Worm (Caenorhabditis elegans) whole organism, young adult: Measurements from ENCODE around the gene F53G2.1.

Experiments used
- B0336.3 ChIP-seq: fragments of 200-800 bp; sonication (Bioruptor generic); IDR thresholded peaks from 2 replicates; pipeline ENCODE4 v1.3.6; 2022; ENCODE audit warnings: missing genetic modification characterization, missing compliant biosample characterization
- C06A6.2 ChIP-seq: fragments of 200-800 bp; sonication (Bioruptor generic); conservative IDR thresholded peaks from 2 replicates; pipeline ENCODE4 v1.3.6; 2022; ENCODE audit warnings: missing genetic modification characterization, missing compliant biosample characterization
- F23B12.7 ChIP-seq: sonication (generic microtip); optimal IDR thresholded peaks from 2 replicates; lab custom pipeline; 2017; ENCODE audit warnings: missing genetic modification characterization, mild to moderate bottlenecking, missing compliant biosample characterization, antibody characterized with exemption, moderate library complexity; ENCODE audit not compliant: insufficient read depth
- F33H1.4 ChIP-seq: fragments of 200-800 bp; sonication (Bioruptor generic); IDR thresholded peaks from 2 replicates; pipeline ENCODE4 v1.3.6; 2022; ENCODE audit warnings: missing genetic modification reagents, missing genetic modification characterization, missing compliant biosample characterization
- F37B4.10 ChIP-seq: fragments of 200-800 bp; sonication (Bioruptor generic); IDR thresholded peaks from 2 replicates; pipeline ENCODE4 v1.3.6; 2022; ENCODE audit warnings: missing genetic modification characterization, missing compliant biosample characterization
- F39B2.1 ChIP-seq: fragments of 200-800 bp; sonication (Bioruptor generic); IDR thresholded peaks from 2 replicates; pipeline ENCODE4 v1.3.6; 2022; ENCODE audit warnings: missing genetic modification reagents, missing genetic modification characterization, missing compliant biosample characterization
- F49E8.2 ChIP-seq: sonication (generic microtip); optimal IDR thresholded peaks from 3 replicates; lab custom pipeline; 2017; ENCODE audit warnings: missing genetic modification characterization, mild to moderate bottlenecking, missing compliant biosample characterization, antibody characterized with exemption, moderate library complexity; ENCODE audit not compliant: insufficient read depth
- F52B5.7 ChIP-seq: sonication (generic microtip); optimal IDR thresholded peaks from 2 replicates; lab custom pipeline; 2016; ENCODE audit warnings: mild to moderate bottlenecking, missing genetic modification characterization, missing compliant biosample characterization
- F57C9.4 ChIP-seq: sonication (generic microtip); optimal IDR thresholded peaks from 2 replicates; lab custom pipeline; 2017; ENCODE audit warnings: mild to moderate bottlenecking, missing genetic modification characterization, missing compliant biosample characterization
- K11D2.4 ChIP-seq: fragments of 200-800 bp; sonication (Bioruptor generic); IDR thresholded peaks from 2 replicates; pipeline ENCODE4 v1.3.6; 2022; ENCODE audit warnings: missing genetic modification reagents, missing genetic modification characterization, missing compliant biosample characterization
- T07F8.4 ChIP-seq: sonication (generic microtip); optimal IDR thresholded peaks from 2 replicates; lab custom pipeline; 2016; ENCODE audit warnings: mild to moderate bottlenecking, missing genetic modification characterization, moderate library complexity, missing compliant biosample characterization
- Y53G8AR.9 ChIP-seq: fragments of 200-800 bp; sonication (Bioruptor generic); conservative IDR thresholded peaks from 2 replicates; pipeline ENCODE4 v1.3.6; 2022; ENCODE audit warnings: missing genetic modification reagents, missing genetic modification characterization, missing compliant biosample characterization
- Y67H2A.10 ChIP-seq: fragments of 200-800 bp; sonication (Bioruptor generic); conservative IDR thresholded peaks from 2 replicates; pipeline ENCODE4 v1.3.6; 2022; ENCODE audit warnings: missing genetic modification reagents, missing genetic modification characterization, missing compliant biosample characterization
- Y79H2A.3 ChIP-seq: fragments of 200-800 bp; sonication (Bioruptor generic); conservative IDR thresholded peaks from 2 replicates; pipeline ENCODE4 v1.3.6; 2022; ENCODE audit warnings: missing genetic modification reagents, missing genetic modification characterization, missing compliant biosample characterization
- ama-1 ChIP-seq, 3 experiments: fragments of 150-350 bp in 1 of 3; sonication (generic microtip) in 2 of 3; optimal IDR thresholded peaks; 2 replicates each; lab custom pipeline; 2014 to 2018; ENCODE audit warnings: missing biosample characterization in 2 of 3, missing genetic modification characterization in 2 of 3, missing genetic modification reagents in 2 of 3
- aptf-3 ChIP-seq: fragments of 200-800 bp; sonication (Bioruptor generic); IDR thresholded peaks from 2 replicates; pipeline ENCODE4 v1.3.6; 2022; ENCODE audit warnings: missing genetic modification characterization, missing compliant biosample characterization
- attf-3 ChIP-seq: fragments of 200-800 bp; sonication (Bioruptor generic); conservative IDR thresholded peaks from 2 replicates; pipeline ENCODE4 v1.3.6; 2022; ENCODE audit warnings: missing genetic modification reagents, missing genetic modification characterization, missing compliant biosample characterization
- attf-5 ChIP-seq: fragments of 200-800 bp; sonication (Bioruptor generic); optimal IDR thresholded peaks from 2 replicates; lab custom pipeline; 2018; ENCODE audit warnings: mild to moderate bottlenecking, missing genetic modification characterization, missing compliant biosample characterization
- ceh-27 ChIP-seq: fragments of 200-800 bp; sonication (Bioruptor generic); optimal IDR thresholded peaks from 2 replicates; lab custom pipeline; 2018; ENCODE audit warnings: mild to moderate bottlenecking, missing genetic modification characterization, moderate library complexity, missing compliant biosample characterization
- ceh-91 ChIP-seq: fragments of 200-800 bp; sonication (Bioruptor generic); IDR thresholded peaks from 2 replicates; pipeline ENCODE4 v1.3.6; 2022; ENCODE audit warnings: missing genetic modification reagents, missing genetic modification characterization, missing compliant biosample characterization
- die-1 ChIP-seq: sonication (generic microtip); optimal IDR thresholded peaks from 2 replicates; lab custom pipeline; 2016; ENCODE audit warnings: missing genotype, mild to moderate bottlenecking, missing genetic modification characterization, missing compliant biosample characterization
- dox-1 ChIP-seq: fragments of 200-800 bp; sonication (Bioruptor generic); IDR thresholded peaks from 2 replicates; pipeline ENCODE4 v1.3.6; 2022; ENCODE audit warnings: missing genetic modification reagents, missing genetic modification characterization, missing compliant biosample characterization
- efl-1 ChIP-seq: fragments of 150-350 bp; optimal IDR thresholded peaks from 2 replicates; lab custom pipeline; 2014; ENCODE audit warnings: missing biosample characterization, missing genetic modification reagents, missing genetic modification characterization
- egl-18 ChIP-seq: fragments of 200-800 bp; sonication (Bioruptor generic); IDR thresholded peaks from 2 replicates; pipeline ENCODE4 v1.3.6; 2022; ENCODE audit warnings: missing genetic modification reagents, missing genetic modification characterization, missing compliant biosample characterization
- fkh-3 ChIP-seq: sonication (generic microtip); optimal IDR thresholded peaks from 2 replicates; lab custom pipeline; 2016; ENCODE audit warnings: mild to moderate bottlenecking, missing genetic modification characterization, missing compliant biosample characterization
- hlh-12 ChIP-seq: sonication (generic microtip); optimal IDR thresholded peaks from 2 replicates; lab custom pipeline; 2016; ENCODE audit warnings: missing genetic modification characterization, missing compliant biosample characterization
- lag-1 ChIP-seq: fragments of 200-800 bp; sonication (Bioruptor generic); IDR thresholded peaks from 2 replicates; pipeline ENCODE4 v1.3.6; 2022; ENCODE audit warnings: missing genetic modification reagents, missing genetic modification characterization, missing compliant biosample characterization
- lin-26 ChIP-seq: fragments of 200-800 bp; sonication (Bioruptor generic); IDR thresholded peaks from 2 replicates; pipeline ENCODE4 v1.3.6; 2022; ENCODE audit warnings: missing genetic modification reagents, missing genetic modification characterization, missing compliant biosample characterization
- lin-35 ChIP-seq, 3 experiments: fragments of 150-350 bp in 2 of 3; sonication (generic microtip) in 1 of 3; optimal IDR thresholded peaks; 2 replicates each; lab custom pipeline; 2014 to 2018; ENCODE audit warnings: missing biosample characterization in 3 of 3, missing genetic modification characterization in 3 of 3, missing genetic modification reagents in 3 of 3
- lin-40 ChIP-seq: sonication (generic microtip); optimal IDR thresholded peaks from 2 replicates; lab custom pipeline; 2016; ENCODE audit warnings: missing genetic modification characterization, mild to moderate bottlenecking, missing compliant biosample characterization, missing genotype, missing genetic modification reagents
- lin-54 ChIP-seq: fragments of 200-800 bp; sonication (Bioruptor generic); optimal IDR thresholded peaks from 2 replicates; lab custom pipeline; 2018; ENCODE audit warnings: mild to moderate bottlenecking, missing genetic modification characterization, missing compliant biosample characterization
- madf-6 ChIP-seq: fragments of 200-800 bp; sonication (Bioruptor generic); IDR thresholded peaks from 2 replicates; pipeline ENCODE4 v1.3.6; 2022; ENCODE audit warnings: missing genetic modification reagents, missing genetic modification characterization, missing compliant biosample characterization
- madf-8 ChIP-seq: fragments of 200-800 bp; sonication (Bioruptor generic); conservative IDR thresholded peaks from 2 replicates; pipeline ENCODE4 v1.3.6; 2022; ENCODE audit warnings: missing genetic modification reagents, missing genetic modification characterization, missing compliant biosample characterization
- mel-28 ChIP-seq: sonication (generic microtip); optimal IDR thresholded peaks from 2 replicates; lab custom pipeline; 2016; ENCODE audit warnings: borderline replicate concordance, mild to moderate bottlenecking, missing genetic modification characterization, missing compliant biosample characterization
- nfya-2 ChIP-seq: fragments of 200-800 bp; sonication (Bioruptor generic); IDR thresholded peaks from 2 replicates; pipeline ENCODE4 v1.3.6; 2022; ENCODE audit warnings: missing genetic modification reagents, missing genetic modification characterization, missing compliant biosample characterization
- nfyb-1 ChIP-seq: fragments of 200-800 bp; sonication (Bioruptor generic); IDR thresholded peaks from 2 replicates; pipeline ENCODE4 v1.3.6; 2022; ENCODE audit warnings: missing genetic modification reagents, missing genetic modification characterization, missing compliant biosample characterization
- rcor-1 ChIP-seq: fragments of 200-800 bp; sonication (Bioruptor generic); IDR thresholded peaks from 2 replicates; pipeline ENCODE4 v1.3.6; 2022; ENCODE audit warnings: missing genetic modification reagents, missing genetic modification characterization, missing compliant biosample characterization
- sea-2 ChIP-seq: fragments of 200-800 bp; sonication (Bioruptor generic); IDR thresholded peaks from 2 replicates; pipeline ENCODE4 v1.3.6; 2022; ENCODE audit warnings: missing genetic modification characterization, missing compliant biosample characterization
- somi-1 ChIP-seq: fragments of 200-800 bp; sonication (Bioruptor generic); optimal IDR thresholded peaks from 2 replicates; lab custom pipeline; 2018; ENCODE audit warnings: mild to moderate bottlenecking, missing genetic modification characterization, missing compliant biosample characterization
- tbx-9 ChIP-seq: sonication (generic microtip); optimal IDR thresholded peaks from 2 replicates; lab custom pipeline; 2016; ENCODE audit warnings: borderline replicate concordance, missing genetic modification characterization, inconsistent platforms, missing compliant biosample characterization
- unc-62 ChIP-seq: fragments of 150-350 bp; optimal IDR thresholded peaks from 2 replicates; lab custom pipeline; 2014; ENCODE audit warnings: missing biosample characterization, missing genetic modification reagents, missing genetic modification characterization
- xnd-1 ChIP-seq: sonication (generic microtip); optimal IDR thresholded peaks from 2 replicates; lab custom pipeline; 2016; ENCODE audit warnings: missing genotype, missing genetic modification reagents, missing genetic modification characterization, missing compliant biosample characterization
- zfh-2 ChIP-seq: fragments of 200-800 bp; sonication (Bioruptor generic); conservative IDR thresholded peaks from 2 replicates; pipeline ENCODE4 v1.3.6; 2022; ENCODE audit warnings: missing genetic modification reagents, missing genetic modification characterization, missing compliant biosample characterization
- ztf-25 ChIP-seq: fragments of 200-800 bp; sonication (Bioruptor generic); IDR thresholded peaks from 2 replicates; pipeline ENCODE4 v1.3.6; 2022; ENCODE audit warnings: missing genetic modification reagents, missing genetic modification characterization, missing compliant biosample characterization
- ztf-6 ChIP-seq: fragments of 200-800 bp; sonication (Bioruptor generic); IDR thresholded peaks from 2 replicates; pipeline ENCODE4 v1.3.6; 2022; ENCODE audit warnings: missing genetic modification reagents, missing genetic modification characterization, missing compliant biosample characterization

Gene F53G2.1

DNA sequence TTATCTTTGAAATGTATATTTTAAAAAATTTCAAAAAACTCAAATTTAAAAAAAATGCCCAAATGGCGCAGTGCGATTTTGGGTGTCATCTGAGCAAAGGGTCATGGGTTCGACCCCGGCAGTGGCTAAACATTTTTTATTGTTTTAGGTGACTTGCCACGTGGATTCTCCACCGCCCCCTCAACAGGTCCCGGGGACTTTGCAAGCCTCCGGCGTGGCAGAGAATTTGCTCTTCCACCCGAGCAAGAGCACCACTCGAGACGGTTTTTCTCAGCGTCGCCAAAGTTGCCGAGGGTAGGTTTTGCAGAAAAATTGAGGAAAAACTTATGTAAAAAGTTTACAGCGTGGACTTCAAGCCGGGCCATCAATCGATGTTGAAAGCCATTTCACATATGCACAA, 43.3 kb upstream of the F53G2.1 start:
- TF ChIP-seq zfh-2 (GFP tag; lab: Robert Waterston, UW), result peak; percentile 55; the same call in 1 of the 2 replicates
- no peak for TF ChIP-seq ztf-6 (GFP tag; lab: Robert Waterston, UW)

DNA sequence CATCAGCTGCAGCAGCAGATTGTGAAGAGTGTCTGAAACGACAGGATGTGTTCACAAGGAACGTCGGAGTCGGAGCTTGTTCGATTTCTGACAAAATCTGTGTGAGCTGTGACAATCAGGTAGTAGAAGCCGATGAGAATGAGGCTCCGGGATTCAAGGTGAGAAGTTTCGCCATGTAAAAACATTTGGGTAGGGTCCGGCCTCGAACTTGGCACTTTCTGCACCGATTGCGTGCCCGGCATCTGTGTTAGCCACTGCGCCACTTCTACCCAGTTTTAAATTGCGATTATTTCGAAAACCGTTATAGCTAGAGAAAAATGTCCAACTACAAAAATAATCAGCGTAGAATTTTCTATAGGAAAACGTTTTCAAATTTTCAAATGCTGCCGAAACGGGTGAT, 41.8 kb upstream of the F53G2.1 start:
- TF ChIP-seq unc-62 (GFP tag; lab: Kevin White, UChicago) (no peak), T07F8.4 (tag; lab: Kevin White, UChicago) (no peak), efl-1 (no peak), F57C9.4 (tag; lab: Kevin White, UChicago) (no peak), sea-2 (GFP tag; lab: Robert Waterston, UW) (no peak), B0336.3 (no peak), ceh-27 (no peak), egl-18 (GFP tag; lab: Robert Waterston, UW) (no peak), Y67H2A.10 (GFP tag; lab: Robert Waterston, UW) (no peak)

DNA sequence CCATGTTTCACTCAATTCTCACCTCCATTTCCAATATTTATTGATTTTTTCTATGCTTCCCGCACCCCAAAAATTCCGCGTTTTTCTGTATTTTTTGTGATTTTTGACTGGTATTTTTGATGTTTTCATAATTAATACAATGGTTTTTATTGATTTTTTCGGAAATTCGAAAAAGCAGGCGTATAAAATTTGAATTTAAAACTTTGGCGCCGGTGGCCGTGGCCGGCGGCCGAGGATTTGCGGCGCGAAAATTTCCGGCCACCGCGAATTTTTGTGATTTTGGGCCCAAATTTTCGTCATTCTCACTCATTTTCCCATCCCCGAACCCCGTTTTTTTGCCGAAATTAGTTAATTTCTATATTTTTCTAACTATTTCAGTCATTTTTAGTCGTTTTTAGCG, 37.5 kb upstream of the F53G2.1 start:
- TF ChIP-seq attf-5, result peak; percentile 51
- TF ChIP-seq Y79H2A.3 (GFP tag; lab: Robert Waterston, UW), result peak; percentile 91
- no peak for TF ChIP-seq mel-28 (tag; lab: Kevin White, UChicago)
- peak; percentile 37 for TF ChIP-seq F49E8.2 (tag; lab: Kevin White, UChicago)
- TF ChIP-seq somi-1 (GFP tag; lab: Kevin White, UChicago), result peak; percentile 9
- TF ChIP-seq F33H1.4, result peak; percentile 75
- peak; percentile 95 for TF ChIP-seq dox-1
- TF ChIP-seq tbx-9 (tag; lab: Kevin White, UChicago), result no peak
- no peak for TF ChIP-seq die-1
- no peak for TF ChIP-seq F37B4.10 (GFP tag; lab: Robert Waterston, UW)
- peak; percentile 84; the same call in 1 of the 2 replicates for TF ChIP-seq ztf-6 (GFP tag; lab: Robert Waterston, UW)
- no peak for TF ChIP-seq fkh-3 (tag; lab: Kevin White, UChicago)
- TF ChIP-seq C06A6.2 (GFP tag; lab: Robert Waterston, UW), result no peak
- peak; percentile 66; the same call in 1 of the 2 replicates for TF ChIP-seq nfyb-1 (GFP tag; lab: Robert Waterston, UW)
- TF ChIP-seq F23B12.7 (tag; lab: Kevin White, UChicago), result no peak
- peak; percentile 91 for TF ChIP-seq Y53G8AR.9 (GFP tag; lab: Robert Waterston, UW)
- no peak for TF ChIP-seq ama-1 (optimal IDR thresholded peaks at IDR 0.05; lab: Kevin White, UChicago)
- no peak for TF ChIP-seq ama-1 (GFP tag; optimal IDR thresholded peaks at IDR 0.05; lab: Kevin White, UChicago)
- TF ChIP-seq ceh-91 (GFP tag; lab: Robert Waterston, UW), result peak; percentile 95
- TF ChIP-seq attf-3 (GFP tag; lab: Robert Waterston, UW), result peak; percentile 61; the same call in 1 of the 2 replicates
- peak; percentile 95 for TF ChIP-seq ztf-25
- TF ChIP-seq F52B5.7 (tag; lab: Kevin White, UChicago), result peak; percentile 15
- TF ChIP-seq nfya-2 (GFP tag; lab: Robert Waterston, UW), result no peak
- peak; percentile 98 for TF ChIP-seq xnd-1
- no peak for TF ChIP-seq hlh-12
- peak; percentile 26 to 61 (median 53) for TF ChIP-seq lin-35 (GFP tag; optimal IDR thresholded peaks at IDR 0.05; lab: Kevin White, UChicago)
- peak; percentile 73 for TF ChIP-seq K11D2.4 (GFP tag; lab: Robert Waterston, UW)
- 0 out of 2 replicates have a peak, but pooled peaks have one; percentile 27 for TF ChIP-seq F39B2.1
- TF ChIP-seq lin-54 (GFP tag; lab: Kevin White, UChicago), result peak; percentile 95
- TF ChIP-seq madf-6 (GFP tag; lab: Robert Waterston, UW), result peak; percentile 100
- peak; percentile 80 for TF ChIP-seq rcor-1 (GFP tag; lab: Robert Waterston, UW)
- no peak for TF ChIP-seq aptf-3 (GFP tag; lab: Robert Waterston, UW)
- TF ChIP-seq ceh-27, result peak; percentile 31
- no peak for TF ChIP-seq lag-1 (GFP tag; lab: Robert Waterston, UW)
- TF ChIP-seq lin-26 (GFP tag; lab: Robert Waterston, UW), result peak; percentile 43; the same call in 1 of the 2 replicates
- no peak for TF ChIP-seq lin-40
- TF ChIP-seq madf-8 (GFP tag; lab: Robert Waterston, UW), result peak; percentile 99
- TF ChIP-seq egl-18 (GFP tag; lab: Robert Waterston, UW), result 0 out of 2 replicates have a peak, but pooled peaks have one; percentile 13
